Fruit fly (Drosophila melanogaster): ENCODE measurements around the gene RabGGTa.

Gene RabGGTa

DNA sequence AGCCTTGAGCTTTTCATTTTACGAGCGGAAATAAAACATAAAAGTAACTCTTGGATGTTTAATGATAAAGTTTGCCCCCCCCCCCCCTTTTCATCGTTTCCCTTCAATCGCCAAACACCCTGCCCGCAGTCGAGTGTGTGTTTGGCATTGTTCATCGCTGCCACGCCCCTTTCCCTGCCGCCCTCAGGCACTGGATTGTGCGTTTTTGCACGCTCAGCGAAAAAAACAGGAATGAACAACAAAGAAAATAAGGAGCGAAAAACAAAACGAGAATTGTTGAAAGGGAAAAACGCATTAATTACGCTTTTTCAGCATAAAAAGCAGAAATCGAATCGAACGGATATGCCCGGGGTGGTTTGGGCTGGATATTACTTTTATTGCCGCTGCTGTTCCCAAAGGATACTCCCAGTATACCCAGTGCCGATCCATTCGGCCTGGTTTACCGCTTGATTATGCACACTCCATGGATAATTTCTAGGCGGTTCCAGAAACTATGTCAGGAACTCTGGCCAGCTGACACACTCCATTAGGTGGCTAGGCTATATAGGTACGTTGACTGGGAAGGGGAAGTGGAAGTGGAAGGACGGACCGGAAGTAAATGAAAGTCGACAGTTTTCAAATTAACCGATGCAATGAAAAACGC lies 31.8 kb upstream of the RabGGTa start:
- no peak for TF ChIP-seq CG17801 (GFP tag; optimal IDR thresholded peaks at IDR 0.05; ENCODE audit: partially characterized antibody)

- TF ChIP-seq CG17801 (GFP tag; optimal IDR thresholded peaks at IDR 0.05; ENCODE audit: partially characterized antibody), result no peak
These were observed 30.7 kb upstream of the RabGGTa start for dm6 chr3R:5097175-5097574.

DNA sequence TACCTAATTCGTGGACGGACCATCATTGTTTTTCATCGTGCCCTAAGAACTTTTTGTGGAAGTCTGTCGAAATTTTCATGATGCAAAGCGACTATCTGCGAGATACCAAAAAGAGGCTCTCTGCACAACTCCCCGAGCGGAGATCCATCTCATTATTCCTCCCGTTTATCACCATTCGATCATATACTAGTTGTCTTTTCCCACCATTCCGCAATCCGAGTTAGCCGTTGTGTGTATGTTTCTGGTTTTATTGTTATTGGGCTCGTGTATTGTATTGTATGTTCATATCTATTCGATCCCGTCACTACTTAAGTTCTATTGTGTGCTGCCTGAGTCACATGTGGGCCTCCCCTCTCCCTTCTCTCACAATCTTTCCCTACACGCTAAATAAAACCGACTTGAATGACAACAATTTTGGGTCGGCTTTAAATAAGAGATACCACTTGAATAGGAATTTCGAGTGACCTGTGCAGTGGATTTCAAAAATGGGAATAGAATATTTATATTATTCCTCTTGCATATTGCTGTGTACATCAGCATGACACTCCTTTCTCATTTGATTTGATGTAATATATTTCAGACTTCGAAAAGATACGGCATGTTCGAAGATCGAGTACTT lies 29.9 kb upstream of the RabGGTa start:
- no peak for TF ChIP-seq CG17801 (GFP tag; optimal IDR thresholded peaks at IDR 0.05; ENCODE audit: partially characterized antibody)

DNA sequence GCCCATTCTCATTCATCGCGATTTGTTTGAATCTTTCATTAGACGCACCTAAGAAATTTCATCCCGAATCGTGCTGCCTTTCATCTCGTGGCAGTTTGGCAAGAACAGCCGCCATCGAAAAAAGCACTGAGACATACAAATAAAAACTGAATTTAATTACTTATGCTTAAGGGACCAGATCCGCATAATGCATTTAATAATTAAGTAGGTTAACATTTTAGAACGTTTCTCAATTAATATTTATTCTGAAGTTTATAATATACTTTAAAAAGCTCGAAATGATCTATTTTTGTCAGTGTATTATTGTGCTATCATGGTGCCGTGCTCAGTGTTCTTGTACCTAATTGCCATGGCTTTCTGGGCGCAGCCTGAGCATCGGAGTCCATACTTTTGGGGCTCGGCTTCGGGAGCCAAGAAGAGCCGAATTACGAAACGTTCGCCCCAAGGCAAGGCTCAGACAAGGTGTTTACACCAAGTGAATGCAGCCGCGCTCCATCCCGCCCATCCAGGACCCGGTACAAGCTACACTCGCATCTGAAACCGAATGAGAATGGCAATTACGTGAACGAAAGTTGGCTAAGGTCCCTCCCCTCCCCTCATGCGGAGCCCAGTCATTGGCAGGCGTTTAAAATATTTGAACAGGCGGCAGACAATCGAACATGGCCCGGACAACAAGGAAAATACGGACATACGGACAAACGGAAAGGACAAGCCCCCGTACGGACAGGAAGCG lies 27.4 kb upstream of the RabGGTa start:
- TF ChIP-seq CG17801 (GFP tag; optimal IDR thresholded peaks at IDR 0.05; ENCODE audit: partially characterized antibody), result no peak

dm6 chr3R:5102407-5102806 lies 25.5 kb upstream of the RabGGTa start:
- TF ChIP-seq CG17801 (GFP tag; optimal IDR thresholded peaks at IDR 0.05; ENCODE audit: partially characterized antibody), result no peak

DNA sequence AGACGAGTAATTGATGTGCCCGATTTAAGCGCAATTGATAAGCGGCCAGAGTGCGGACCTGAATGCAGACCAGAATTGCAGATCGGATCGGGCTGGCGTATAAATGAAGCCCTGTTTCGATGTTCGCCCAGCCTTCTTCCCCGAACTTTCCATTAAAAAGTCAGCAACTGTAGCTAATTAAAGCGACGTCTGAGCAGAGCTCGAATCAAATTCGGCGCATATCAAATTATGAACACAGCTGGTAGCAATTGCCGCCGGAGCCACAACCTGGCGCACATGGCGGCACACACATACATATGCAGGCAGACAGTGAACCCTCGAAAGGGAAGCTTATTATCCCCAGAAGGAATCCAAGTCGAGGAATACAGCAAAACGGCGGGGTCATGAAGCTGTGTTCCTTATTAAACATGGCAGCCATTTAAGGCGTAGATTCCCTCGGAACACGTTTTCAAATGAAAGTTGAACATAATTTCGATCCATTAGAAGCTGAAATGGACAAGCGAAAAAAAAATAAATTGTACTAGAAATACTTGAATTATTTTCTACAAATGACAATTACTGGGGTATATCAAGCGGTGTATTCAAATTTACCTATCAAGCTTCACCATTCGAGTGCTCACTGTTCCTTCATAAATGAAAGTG lies 24.4 kb upstream of the RabGGTa start:
- TF ChIP-seq CG17801 (GFP tag; optimal IDR thresholded peaks at IDR 0.05; ENCODE audit: partially characterized antibody), result no peak

DNA sequence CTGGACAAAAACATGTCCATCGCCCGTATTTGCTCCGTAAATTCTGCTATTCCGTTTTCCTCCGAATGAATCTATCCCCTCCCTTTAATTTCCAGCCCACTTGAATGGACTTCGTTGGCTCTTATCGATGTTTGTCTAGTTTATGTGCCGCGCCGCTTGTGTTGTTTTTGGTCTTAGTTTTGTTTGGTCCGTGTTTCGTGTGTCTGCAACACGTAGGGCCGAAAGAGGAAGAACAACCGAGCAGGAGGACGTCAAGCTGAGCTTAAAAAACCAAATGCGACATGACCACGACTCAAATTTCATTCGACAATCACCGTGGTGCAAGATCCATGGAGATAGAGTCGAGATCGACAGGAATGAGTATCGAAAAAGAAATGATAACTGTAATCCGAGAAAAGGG lies 23.7 kb upstream of the RabGGTa start:
- no peak for TF ChIP-seq CG17801 (GFP tag; optimal IDR thresholded peaks at IDR 0.05; ENCODE audit: partially characterized antibody)

- TF ChIP-seq CG17801 (GFP tag; optimal IDR thresholded peaks at IDR 0.05; ENCODE audit: partially characterized antibody), result no peak
These were observed 22.4 kb upstream of the RabGGTa start for dm6 chr3R:5105439-5105838.

- TF ChIP-seq CG17801 (GFP tag; optimal IDR thresholded peaks at IDR 0.05; ENCODE audit: partially characterized antibody), result no peak
These were observed 21.0 kb upstream of the RabGGTa start for dm6 chr3R:5106917-5107316.

dm6 chr3R:5108034-5108433 lies 19.9 kb upstream of the RabGGTa start:
- TF ChIP-seq CG17801 (GFP tag; optimal IDR thresholded peaks at IDR 0.05; ENCODE audit: partially characterized antibody), result no peak

DNA sequence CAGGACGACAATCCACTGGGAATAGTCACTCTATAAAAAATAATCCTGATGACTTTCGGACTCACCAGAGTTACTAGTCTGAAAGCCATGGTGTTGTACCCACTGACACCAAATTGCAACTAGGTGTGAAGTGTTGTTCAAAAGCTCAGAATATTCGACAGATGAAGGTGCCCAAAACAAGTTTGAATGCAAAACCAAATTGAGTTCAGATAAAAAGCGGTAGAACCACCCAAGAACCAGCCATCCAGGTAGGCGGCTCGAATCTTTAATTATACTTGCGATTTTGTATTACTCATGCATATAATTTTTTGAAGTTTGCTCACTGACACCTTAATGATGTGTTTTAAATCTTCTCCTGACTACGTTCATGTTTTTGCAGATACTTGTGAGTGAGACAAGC lies 18.8 kb upstream of the RabGGTa start, which contains the start of gene CG43131:
CG43131 (minus strand) TSS at position 101 of the 400 bp plus-strand sequence.
- no peak for TF ChIP-seq CG17801 (GFP tag; optimal IDR thresholded peaks at IDR 0.05; ENCODE audit: partially characterized antibody)

DNA sequence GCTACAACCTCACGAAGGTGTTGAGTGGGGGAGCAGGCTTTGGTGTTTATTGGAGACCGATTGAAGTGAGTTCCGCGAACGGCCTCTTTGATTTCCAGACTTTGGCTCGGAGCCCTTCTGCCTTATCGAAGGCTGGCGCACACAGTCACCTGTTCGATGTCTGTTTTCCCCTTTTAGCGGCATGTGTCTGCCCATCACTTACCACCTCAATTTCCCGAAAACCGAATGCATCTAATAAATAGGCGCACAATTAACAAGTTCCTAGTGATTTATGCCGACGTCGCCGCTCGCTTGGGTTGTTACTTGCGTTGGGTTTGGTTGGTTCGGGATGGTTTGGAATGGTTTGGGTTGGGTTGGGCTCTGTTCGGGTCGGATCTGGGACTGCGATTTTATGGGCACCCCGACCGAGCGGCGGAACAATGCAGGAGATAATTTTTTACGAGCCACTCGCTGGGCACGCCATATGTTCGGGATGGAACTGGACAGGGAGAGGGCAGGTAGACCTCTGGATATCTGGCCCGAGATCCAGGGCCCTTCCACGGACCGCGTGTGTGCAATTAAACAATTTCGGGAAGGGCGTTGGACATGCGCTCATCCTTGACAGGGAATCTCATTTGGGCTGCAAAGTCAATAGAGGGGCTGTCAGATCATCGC lies 18.2 kb upstream of the RabGGTa start:
- no peak for TF ChIP-seq CG17801 (GFP tag; optimal IDR thresholded peaks at IDR 0.05; ENCODE audit: partially characterized antibody)

- TF ChIP-seq CG17801 (GFP tag; optimal IDR thresholded peaks at IDR 0.05; ENCODE audit: partially characterized antibody), result no peak
These were observed 16.0 kb upstream of the RabGGTa start for dm6 chr3R:5111887-5112286.

DNA sequence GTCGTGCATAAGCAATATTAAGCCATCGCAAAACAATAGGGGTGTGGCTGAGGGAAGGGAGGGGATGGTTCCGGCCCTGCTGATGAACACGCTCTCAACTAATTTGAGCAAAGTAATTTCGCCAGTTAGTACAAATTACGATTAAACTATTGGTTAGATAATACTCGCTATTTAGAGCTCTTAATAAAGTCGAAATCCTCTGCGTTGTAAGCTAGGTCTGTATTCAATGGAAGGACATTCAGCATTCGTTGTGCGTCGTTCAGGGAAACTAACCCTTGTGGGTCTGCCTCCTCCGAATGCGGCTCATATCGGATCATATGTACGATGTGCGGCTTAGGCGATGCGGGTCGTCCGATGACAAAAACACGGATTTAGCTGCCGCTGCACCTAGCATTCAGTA lies 15.5 kb upstream of the RabGGTa start:
- TF ChIP-seq CG17801 (GFP tag; optimal IDR thresholded peaks at IDR 0.05; ENCODE audit: partially characterized antibody), result no peak

DNA sequence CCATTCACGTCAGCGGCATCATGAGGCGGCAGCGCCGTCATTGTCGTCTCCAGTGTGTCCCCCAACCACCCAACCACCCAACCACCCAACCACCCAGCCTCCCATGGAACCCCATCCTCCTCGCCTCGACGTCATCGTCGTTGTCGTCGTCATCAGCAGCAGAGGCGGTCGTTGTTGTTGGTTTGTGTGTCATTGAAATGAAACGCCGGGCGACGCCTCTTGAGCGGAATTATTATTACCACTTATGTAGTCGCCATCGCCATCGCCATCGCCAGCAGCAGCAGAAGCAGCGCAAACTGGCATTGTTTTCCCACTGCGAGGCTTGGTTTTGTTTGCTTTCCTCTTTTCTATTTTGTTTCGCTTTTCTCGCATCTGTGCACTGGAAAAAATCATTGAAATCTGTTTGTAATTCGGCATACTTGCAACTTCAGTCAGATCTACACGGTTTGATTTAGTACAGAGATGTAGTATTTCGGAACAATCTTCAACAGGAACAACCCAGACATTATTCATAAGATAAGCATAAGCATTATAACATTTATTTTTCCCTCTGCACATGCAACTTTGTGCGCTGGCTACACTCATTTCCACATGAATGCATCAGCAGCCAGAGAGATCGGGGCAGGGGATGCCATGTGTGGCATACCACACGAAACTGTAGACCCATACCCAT lies 14.9 kb upstream of the RabGGTa start:
- no peak for TF ChIP-seq CG17801 (GFP tag; optimal IDR thresholded peaks at IDR 0.05; ENCODE audit: partially characterized antibody)

Data from ovary, adult (tissue).